Fruit fly (Drosophila melanogaster) whole organism, embryonic: ENCODE data around the gene CG14655.

Experiments
- Adf1 ChIP-seq: fragments of 200-800 bp; sonication (Bioruptor generic); IDR thresholded peaks from 2 replicates; pipeline ENCODE4 v1.3.6; 2022; ENCODE audit warnings: missing biosample characterization, missing genetic modification characterization
- Asciz ChIP-seq: fragments of 200-800 bp; sonication (Bioruptor generic); optimal IDR thresholded peaks from 2 replicates; lab custom pipeline; 2017; ENCODE audit warnings: missing biosample characterization, mild to moderate bottlenecking, missing genetic modification characterization, missing genetic modification reagents
- Bgb ChIP-seq: fragments of 200-800 bp; sonication (Bioruptor generic); IDR thresholded peaks from 2 replicates; pipeline ENCODE4 v1.3.6; 2022; ENCODE audit warnings: missing biosample characterization, missing genetic modification characterization; ENCODE audit not compliant: partially characterized antibody
- CG10267 ChIP-seq: fragments of 200-800 bp; sonication (Bioruptor generic); optimal IDR thresholded peaks from 2 replicates; lab custom pipeline; 2018; ENCODE audit warnings: missing biosample characterization, mild to moderate bottlenecking, missing genetic modification characterization, moderate library complexity
- CG11093 ChIP-seq: fragments of 200-800 bp; sonication (Bioruptor generic); IDR thresholded peaks from 3 replicates; pipeline ENCODE4 v1.3.6; 2022; ENCODE audit warnings: missing biosample characterization, missing genetic modification characterization
- CG13424 ChIP-seq: fragments of 200-800 bp; sonication (Bioruptor generic); optimal IDR thresholded peaks from 2 replicates; lab custom pipeline; 2019; ENCODE audit warnings: missing biosample characterization, mild to moderate bottlenecking, missing genetic modification characterization, moderate library complexity
- CG15514 ChIP-seq: fragments of 200-800 bp; sonication (Bioruptor generic); optimal IDR thresholded peaks from 3 replicates; lab custom pipeline; 2017; ENCODE audit warnings: missing biosample characterization, missing genetic modification characterization, mild to moderate bottlenecking, moderate library complexity, missing genetic modification reagents
- CG15696 ChIP-seq: fragments of 200-800 bp; sonication (Bioruptor generic); optimal IDR thresholded peaks from 2 replicates; lab custom pipeline; 2019; ENCODE audit warnings: missing biosample characterization, mild to moderate bottlenecking, missing genetic modification characterization, moderate library complexity
- CG16813 ChIP-seq: fragments of 200-800 bp; sonication (Bioruptor generic); IDR thresholded peaks from 3 replicates; pipeline ENCODE4 v1.3.6; 2022; ENCODE audit warnings: missing biosample characterization, missing genetic modification characterization; ENCODE audit not compliant: partially characterized antibody
- CG17568 ChIP-seq: fragments of 200-800 bp; sonication (Bioruptor generic); optimal IDR thresholded peaks from 2 replicates; lab custom pipeline; 2018; ENCODE audit warnings: missing biosample characterization, mild to moderate bottlenecking, missing genetic modification characterization, moderate library complexity
- CG31388 ChIP-seq: fragments of 200-800 bp; sonication (Bioruptor generic); optimal IDR thresholded peaks from 2 replicates; lab custom pipeline; 2016; ENCODE audit warnings: missing biosample characterization, missing genetic modification characterization
- CG3281 ChIP-seq: fragments of 200-800 bp; sonication (Bioruptor generic); optimal IDR thresholded peaks from 3 replicates; lab custom pipeline; 2017; ENCODE audit warnings: missing biosample characterization, mild to moderate bottlenecking, missing genetic modification characterization
- CG42726 ChIP-seq: fragments of 200-800 bp; sonication (Bioruptor generic); IDR thresholded peaks from 2 replicates; pipeline ENCODE4 v1.3.6; 2022; ENCODE audit warnings: missing biosample characterization, missing genetic modification characterization; ENCODE audit not compliant: partially characterized antibody
- CG4820 ChIP-seq: fragments of 200-800 bp; sonication (Bioruptor generic); optimal IDR thresholded peaks from 3 replicates; lab custom pipeline; 2016; ENCODE audit warnings: missing biosample characterization, missing genetic modification characterization
- CG4854 ChIP-seq: fragments of 200-800 bp; sonication (Bioruptor generic); optimal IDR thresholded peaks from 2 replicates; lab custom pipeline; 2016; ENCODE audit warnings: missing biosample characterization, missing genetic modification characterization, inconsistent platforms
- CG6791 ChIP-seq: fragments of 200-800 bp; sonication (Bioruptor generic); IDR thresholded peaks from 3 replicates; pipeline ENCODE4 v1.3.6; 2022; ENCODE audit warnings: missing biosample characterization, missing genetic modification characterization; ENCODE audit not compliant: partially characterized antibody
- CG9797 ChIP-seq: fragments of 200-800 bp; sonication (Bioruptor generic); optimal IDR thresholded peaks from 3 replicates; lab custom pipeline; 2018; ENCODE audit warnings: missing biosample characterization, mild to moderate bottlenecking, missing genetic modification characterization
- CHES-1-like ChIP-seq: fragments of 200-800 bp; sonication (Bioruptor generic); optimal IDR thresholded peaks from 2 replicates; lab custom pipeline; 2016; ENCODE audit warnings: missing biosample characterization, missing genetic modification characterization
- Chrac-16 ChIP-seq: fragments of 200-800 bp; sonication (Bioruptor generic); optimal IDR thresholded peaks from 3 replicates; lab custom pipeline; 2016; ENCODE audit warnings: missing biosample characterization, missing genetic modification characterization
- D19B ChIP-seq: fragments of 200-800 bp; sonication (Bioruptor generic); optimal IDR thresholded peaks from 2 replicates; lab custom pipeline; 2017; ENCODE audit warnings: missing biosample characterization, mild to moderate bottlenecking, missing genetic modification characterization
- Doc3 ChIP-seq: fragments of 200-800 bp; sonication (Bioruptor generic); IDR thresholded peaks from 3 replicates; pipeline ENCODE4 v1.3.6; 2022; ENCODE audit warnings: missing biosample characterization, missing genetic modification characterization; ENCODE audit not compliant: partially characterized antibody
- H2.0 ChIP-seq: fragments of 200-800 bp; sonication (Bioruptor generic); IDR thresholded peaks from 2 replicates; pipeline ENCODE4 v1.3.6; 2022; ENCODE audit warnings: missing biosample characterization, missing genetic modification characterization
- HLH54F ChIP-seq: fragments of 200-800 bp; sonication (Bioruptor generic); optimal IDR thresholded peaks from 3 replicates; lab custom pipeline; 2016; ENCODE audit warnings: missing biosample characterization, missing genetic modification characterization
- Hmx ChIP-seq: fragments of 200-800 bp; sonication (Bioruptor generic); optimal IDR thresholded peaks from 2 replicates; lab custom pipeline; 2016; ENCODE audit warnings: missing biosample characterization, missing genetic modification characterization
- Hr3 ChIP-seq: fragments of 200-800 bp; sonication (Bioruptor generic); optimal IDR thresholded peaks from 3 replicates; lab custom pipeline; 2016; ENCODE audit warnings: missing biosample characterization, missing genetic modification characterization
- Hr39 ChIP-seq: fragments of >200 bp; optimal IDR thresholded peaks from 2 replicates; lab custom pipeline; 2017
- MBD-R2 ChIP-seq: fragments of 200-800 bp; sonication (Bioruptor generic); IDR thresholded peaks from 2 replicates; pipeline ENCODE4 v1.3.6; 2022; ENCODE audit warnings: missing biosample characterization, missing genetic modification characterization
- NC2β ChIP-seq: fragments of 200-800 bp; sonication (Bioruptor generic); optimal IDR thresholded peaks from 2 replicates; lab custom pipeline; 2016; ENCODE audit warnings: missing biosample characterization, missing genetic modification characterization
- Pdp1 ChIP-seq, 2 experiments: fragments of 200-800 bp; sonication (Bioruptor generic); optimal IDR thresholded peaks; 3 replicates each; lab custom pipeline; 2016; ENCODE audit warnings: missing biosample characterization in 2 of 2, missing genetic modification characterization in 2 of 2, mild to moderate bottlenecking in 1 of 2, moderate library complexity in 1 of 2
- Usf ChIP-seq: fragments of 200-800 bp; sonication (Bioruptor generic); optimal IDR thresholded peaks from 2 replicates; lab custom pipeline; 2017; ENCODE audit warnings: missing genotype, missing biosample characterization, missing genetic modification characterization
- ab ChIP-seq: fragments of 200-800 bp; sonication (Bioruptor generic); optimal IDR thresholded peaks from 2 replicates; lab custom pipeline; 2016; ENCODE audit warnings: missing biosample characterization, missing genetic modification characterization
- br ChIP-seq: fragments of >200 bp; optimal IDR thresholded peaks from 2 replicates; lab custom pipeline; 2017
- btn ChIP-seq: fragments of 200-800 bp; sonication (Bioruptor generic); optimal IDR thresholded peaks from 2 replicates; lab custom pipeline; 2016; ENCODE audit warnings: missing biosample characterization, missing genetic modification characterization
- dysf ChIP-seq: fragments of 200-800 bp; sonication (Bioruptor generic); IDR thresholded peaks from 3 replicates; pipeline ENCODE4 v1.3.6; 2022; ENCODE audit warnings: missing biosample characterization, missing genetic modification characterization
- hb ChIP-seq: fragments of 200-800 bp; sonication (Bioruptor generic); IDR thresholded peaks from 3 replicates; pipeline ENCODE4 v1.3.6; 2022; ENCODE audit warnings: missing biosample characterization, missing genetic modification characterization; ENCODE audit not compliant: partially characterized antibody
- hbn ChIP-seq: fragments of 200-800 bp; sonication (Bioruptor generic); IDR thresholded peaks from 2 replicates; pipeline ENCODE4 v1.3.6; 2022; ENCODE audit warnings: missing biosample characterization, missing genetic modification characterization; ENCODE audit not compliant: partially characterized antibody
- inv ChIP-seq: fragments of 200-800 bp; sonication (Bioruptor generic); IDR thresholded peaks from 2 replicates; pipeline ENCODE4 v1.3.6; 2022; ENCODE audit warnings: missing biosample characterization, missing genetic modification characterization; ENCODE audit not compliant: partially characterized antibody
- nerfin-2 ChIP-seq: fragments of 200-800 bp; sonication (Bioruptor generic); IDR thresholded peaks from 2 replicates; pipeline ENCODE4 v1.3.6; 2022; ENCODE audit warnings: missing biosample characterization, missing genetic modification characterization; ENCODE audit not compliant: partially characterized antibody
- pros ChIP-seq: fragments of 200-800 bp; sonication (Bioruptor generic); optimal IDR thresholded peaks from 3 replicates; lab custom pipeline; 2019; ENCODE audit warnings: missing biosample characterization, mild to moderate bottlenecking, missing genetic modification characterization, moderate library complexity
- sd ChIP-seq: fragments of 200-800 bp; sonication (Bioruptor generic); optimal IDR thresholded peaks from 3 replicates; lab custom pipeline; 2018; ENCODE audit warnings: missing biosample characterization, mild to moderate bottlenecking, missing genetic modification characterization, moderate library complexity
- sens-2 ChIP-seq: fragments of 200-800 bp; sonication (Bioruptor generic); IDR thresholded peaks from 2 replicates; pipeline ENCODE4 v1.3.6; 2022; ENCODE audit warnings: missing biosample characterization, missing genetic modification characterization
- slbo ChIP-seq: fragments of 200-800 bp; sonication (Bioruptor generic); IDR thresholded peaks from 2 replicates; pipeline ENCODE4 v1.3.6; 2022; ENCODE audit warnings: missing biosample characterization, missing genetic modification characterization
- slp2 ChIP-seq: fragments of 200-800 bp; sonication (Bioruptor generic); optimal IDR thresholded peaks from 2 replicates; lab custom pipeline; 2016; ENCODE audit warnings: missing biosample characterization, missing genetic modification characterization
- tap ChIP-seq: fragments of 200-800 bp; optimal IDR thresholded peaks from 3 replicates; lab custom pipeline; 2019; ENCODE audit warnings: missing biosample characterization, mild to moderate bottlenecking, missing genetic modification characterization, moderate library complexity
- tna ChIP-seq: fragments of 200-800 bp; sonication (Bioruptor generic); IDR thresholded peaks from 2 replicates; pipeline ENCODE4 v1.3.6; 2022; ENCODE audit warnings: missing biosample characterization, missing genetic modification characterization; ENCODE audit not compliant: partially characterized antibody
- trem ChIP-seq: fragments of 200-800 bp; optimal IDR thresholded peaks from 3 replicates; lab custom pipeline; 2019; ENCODE audit warnings: missing biosample characterization, mild to moderate bottlenecking, missing genetic modification characterization, moderate library complexity
- wdn ChIP-seq: fragments of 200-800 bp; sonication (Bioruptor generic); IDR thresholded peaks from 2 replicates; pipeline ENCODE4 v1.3.6; 2022; ENCODE audit warnings: missing biosample characterization, missing genetic modification characterization
- z ChIP-seq: fragments of 200-800 bp; sonication (Bioruptor generic); IDR thresholded peaks from 3 replicates; pipeline ENCODE4 v1.3.6; 2022; ENCODE audit warnings: missing biosample characterization, missing genetic modification characterization
- zen ChIP-seq: fragments of 200-800 bp; sonication (Bioruptor generic); optimal IDR thresholded peaks from 3 replicates; lab custom pipeline; 2018; ENCODE audit warnings: missing biosample characterization, mild to moderate bottlenecking, missing genetic modification characterization, moderate library complexity

CG14655 gene

DNA sequence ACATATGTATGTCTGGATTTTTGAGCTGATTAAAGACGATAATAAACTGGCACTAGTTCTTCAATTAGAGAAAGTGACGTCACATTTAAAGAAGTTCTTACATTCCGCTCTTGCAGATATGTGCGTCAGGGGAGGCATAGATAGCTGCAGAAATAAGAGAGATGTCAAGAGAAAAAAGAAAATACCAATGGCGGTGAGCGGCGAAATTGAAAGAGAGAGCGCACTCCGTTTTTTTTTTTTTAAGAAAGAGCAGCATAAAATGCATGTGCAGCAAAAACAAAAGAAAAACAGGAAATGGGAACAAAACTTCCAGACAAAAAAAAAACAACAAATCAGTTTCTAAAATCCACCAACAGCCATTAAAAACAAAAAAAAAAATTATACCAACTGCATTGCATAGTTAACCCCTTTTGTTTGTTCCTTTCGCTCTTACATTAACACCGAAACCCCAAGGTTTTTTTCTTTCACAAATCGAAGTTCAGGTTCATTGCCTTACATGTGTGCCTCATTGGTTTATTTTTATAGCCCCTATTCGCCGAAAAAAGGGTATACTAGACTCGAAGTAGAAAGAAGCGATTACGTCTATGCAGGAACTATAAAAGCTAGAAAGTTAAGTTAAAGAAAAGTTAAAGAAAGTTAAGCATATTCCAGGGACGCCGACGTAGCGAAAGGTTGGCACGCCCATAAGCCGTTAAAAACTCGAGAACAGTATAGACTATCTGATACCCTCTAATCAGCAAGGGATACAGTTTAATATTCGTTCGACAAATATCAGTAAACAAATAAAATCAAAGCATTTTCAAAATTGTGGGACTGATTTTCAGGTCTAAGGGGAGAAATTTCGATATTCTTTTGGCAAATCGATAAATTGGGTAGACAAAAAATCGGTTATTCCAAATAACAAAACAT, 39.3 kb downstream of the CG14655 start (continued):
- TF ChIP-seq wdn (GFP tag; lab: Robert Waterston, UW) (no peak), CG13424 (no peak), CG4854 (GFP tag; lab: Kevin White, UChicago) (no peak), NC2β (no peak), Usf (GFP tag; lab: Kevin White, UChicago) (no peak), CG3281 (no peak), CG42726 (GFP tag; lab: Robert Waterston, UW) (no peak), zen (tag; lab: Kevin White, UChicago) (no peak), CG31388 (GFP tag; lab: Kevin White, UChicago) (no peak), CG16813 (GFP tag; lab: Robert Waterston, UW) (peak; percentile 69), btn (GFP tag; lab: Kevin White, UChicago) (no peak), HLH54F (GFP tag; lab: Kevin White, UChicago) (no peak), Bgb (0 out of 2 replicates have a peak, but pooled peaks have one; percentile 27), Chrac-16 (GFP tag; lab: Kevin White, UChicago) (no peak), Hr3 (GFP tag; lab: Kevin White, UChicago) (no peak), CG17568 (GFP tag; lab: Kevin White, UChicago) (no peak), Adf1 (no peak), sens-2 (GFP tag; lab: Robert Waterston, UW) (no peak), Doc3 (GFP tag; lab: Robert Waterston, UW) (no peak), sd (tag; lab: Kevin White, UChicago) (peak; percentile 70), Hr39 (no peak), D19B (GFP tag; lab: Kevin White, UChicago) (peak; percentile 67), CG4820 (no peak), CG11093 (GFP tag; lab: Robert Waterston, UW) (no peak), slbo (no peak), pros (GFP tag; lab: Kevin White, UChicago) (peak; percentile 92), CG10267 (tag; lab: Kevin White, UChicago) (no peak), tna (GFP tag; lab: Robert Waterston, UW) (peak; percentile 83), inv (peak; percentile 16; the same call in 1 of the 2 replicates), trem (no peak), z (GFP tag; lab: Robert Waterston, UW) (no peak), nerfin-2 (GFP tag; lab: Robert Waterston, UW) (peak; percentile 83), CG6791 (GFP tag; lab: Robert Waterston, UW) (peak; percentile 82), H2.0 (GFP tag; lab: Robert Waterston, UW) (no peak), hb (GFP tag; lab: Robert Waterston, UW) (peak; percentile 80; the same call in 2 of the 3 replicates), ab (GFP tag; lab: Kevin White, UChicago) (no peak), hbn (GFP tag; lab: Robert Waterston, UW) (no peak), slp2 (GFP tag; lab: Kevin White, UChicago) (no peak), dysf (GFP tag; lab: Robert Waterston, UW) (no peak), br (no peak), tap (tag; lab: Kevin White, UChicago) (no peak), CG15514 (no peak), Hmx (no peak), Asciz (GFP tag; lab: Kevin White, UChicago) (no peak), MBD-R2 (GFP tag; lab: Robert Waterston, UW) (no peak), CG15696 (tag; lab: Kevin White, UChicago) (no peak), CHES-1-like (GFP tag; lab: Kevin White, UChicago) (no peak), Pdp1 (GFP tag; optimal IDR thresholded peaks at IDR 0.05; lab: Kevin White, UChicago) (no peak), CG9797 (GFP tag; lab: Kevin White, UChicago) (no peak)
